Worm (Caenorhabditis elegans): ENCODE results near the gene mrps-25.

Gene mrps-25

DNA sequence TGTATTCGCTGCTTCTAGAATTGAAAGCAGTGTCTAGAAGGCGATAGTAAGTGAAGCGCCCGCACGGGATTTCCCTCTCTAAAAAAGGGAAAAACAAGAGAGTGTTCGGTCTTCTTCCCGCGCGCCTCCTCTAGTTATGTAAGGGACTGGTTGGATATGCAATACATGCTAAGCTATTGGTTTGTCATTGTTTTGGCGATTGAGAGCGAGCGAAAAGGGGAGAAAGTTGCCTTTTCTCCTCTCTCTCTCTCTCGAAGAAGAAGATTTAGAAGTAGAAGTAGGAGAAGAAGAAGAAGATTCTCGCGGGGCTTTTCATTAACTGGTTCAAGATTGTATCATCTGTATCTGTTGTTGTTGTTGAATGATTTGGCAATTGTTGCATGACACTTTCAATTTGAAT lies 17.4 kb downstream of the mrps-25 start:
- TF ChIP-seq ceh-24 (tag; optimal IDR thresholded peaks at IDR 0.05) = no peak
- no peak for TF ChIP-seq fax-1 (tag; optimal IDR thresholded peaks at IDR 0.05)
- no peak for TF ChIP-seq syd-9 (tag; optimal IDR thresholded peaks at IDR 0.05)
- no peak for TF ChIP-seq pat-9 (tag; optimal IDR thresholded peaks at IDR 0.05)
- TF ChIP-seq pag-3 (tag; optimal IDR thresholded peaks at IDR 0.05; ENCODE audit: borderline replicate concordance) = no peak
- TF ChIP-seq rnt-1 (tag; optimal IDR thresholded peaks at IDR 0.05) = no peak
- TF ChIP-seq dmd-4 (tag; optimal IDR thresholded peaks at IDR 0.05; ENCODE audit: borderline replicate concordance) = no peak
- no peak for TF ChIP-seq hlh-8 (tag; optimal IDR thresholded peaks at IDR 0.05)
- TF ChIP-seq hlh-30 (tag; optimal IDR thresholded peaks at IDR 0.05; ENCODE audit: insufficient read depth) = no peak
- no peak for TF ChIP-seq pqm-1 (tag; optimal IDR thresholded peaks at IDR 0.05)

DNA sequence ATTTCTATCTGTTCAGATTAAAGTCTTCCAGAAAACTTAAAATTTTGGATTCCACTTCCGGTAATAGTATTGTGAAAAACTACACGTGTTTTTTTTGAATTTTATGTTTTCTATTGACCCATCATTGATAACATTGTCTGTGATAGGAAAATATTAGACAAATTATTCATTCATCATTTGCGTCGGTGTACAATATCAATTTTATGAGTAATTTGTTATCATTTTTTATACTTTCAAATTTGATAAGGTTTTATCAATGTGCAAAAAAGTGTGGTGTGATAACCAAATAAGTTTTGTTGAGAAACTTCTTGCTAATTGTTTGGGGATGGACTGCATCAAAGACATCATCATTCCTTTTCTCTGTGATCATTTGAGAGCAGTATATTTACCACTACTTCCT lies 18.8 kb downstream of the mrps-25 start:
- peak; percentile 96 for TF ChIP-seq elt-2 (tag; optimal IDR thresholded peaks at IDR 0.05)
- no peak for TF ChIP-seq ets-4 (tag; optimal IDR thresholded peaks at IDR 0.05)
- no peak for TF ChIP-seq ceh-45 (GFP tag; IDR thresholded peaks at IDR 0.05)
- no peak for TF ChIP-seq eyg-1 (tag; optimal IDR thresholded peaks at IDR 0.05)

DNA sequence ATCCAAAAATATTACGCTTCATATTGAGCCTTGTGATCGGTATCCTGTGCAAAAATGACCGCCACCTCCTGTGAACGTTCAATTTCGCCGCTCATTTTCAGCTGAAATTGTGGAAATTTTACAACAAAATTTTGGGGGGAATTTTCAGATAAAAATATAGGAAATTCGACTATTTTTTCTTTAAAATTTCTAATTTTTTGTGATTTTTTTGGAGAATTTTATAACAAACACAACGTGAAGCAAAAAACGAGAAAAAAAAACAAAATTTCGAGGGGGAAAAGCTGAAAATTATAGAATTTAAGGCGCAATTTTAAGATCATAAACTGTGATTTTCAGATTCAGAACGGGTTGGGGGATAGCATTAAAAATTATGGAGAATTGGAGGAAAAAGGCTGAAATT lies 30.2 kb downstream of the mrps-25 start, which contains the start of gene csn-4:
Gene csn-4 (minus strand): TSS at position 101 of the 400 bp plus-strand sequence.
- TF ChIP-seq pat-9 (tag; optimal IDR thresholded peaks at IDR 0.05) = no peak
- no peak for TF ChIP-seq ceh-2 (tag; optimal IDR thresholded peaks at IDR 0.05)
- no peak for TF ChIP-seq ceh-9 (tag; optimal IDR thresholded peaks at IDR 0.05)
- no peak for TF ChIP-seq rnt-1 (tag; optimal IDR thresholded peaks at IDR 0.05)
- no peak for TF ChIP-seq sdc-2 (tag; optimal IDR thresholded peaks at IDR 0.05)

DNA sequence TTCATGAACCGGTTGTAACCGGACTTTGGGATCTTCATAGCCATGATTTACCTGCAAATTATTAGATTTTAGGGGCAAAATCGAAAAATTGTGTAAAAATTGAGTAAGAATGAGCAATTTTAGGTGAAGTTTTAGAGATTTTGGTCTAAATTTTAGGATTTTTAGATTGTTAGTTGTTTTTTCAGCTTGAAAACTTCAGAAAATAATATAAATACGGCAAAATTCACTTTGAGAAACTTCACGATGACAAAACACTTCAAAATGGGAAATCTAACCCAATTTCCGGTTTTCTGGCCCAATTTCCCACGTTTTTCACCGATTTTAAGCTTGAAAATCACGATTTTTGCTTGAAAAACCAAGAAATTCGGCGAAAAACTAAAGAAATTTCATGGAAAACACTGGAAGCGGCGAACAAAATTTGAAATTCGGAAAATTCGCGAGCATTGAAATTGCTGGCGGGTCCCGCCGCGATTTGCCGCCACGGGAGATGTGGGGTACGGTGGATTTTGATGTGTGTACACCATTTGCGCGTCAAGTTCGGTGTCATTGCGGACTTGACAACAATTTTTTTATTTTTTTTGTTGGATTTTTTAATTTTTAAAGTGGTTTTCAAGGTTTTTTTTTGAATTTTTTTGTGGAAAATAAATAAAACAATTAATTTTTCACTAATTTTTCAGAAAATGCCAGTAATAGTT lies 37.3 kb downstream of the mrps-25 start, which contains the start of the genes cct-8 and Y55F3AR.2:
Gene cct-8 (minus strand): TSS at position 51 of the 695 bp plus-strand sequence.
Gene Y55F3AR.2 (plus strand): TSS at position 672 of the 695 bp plus-strand sequence.
- TF ChIP-seq ceh-48 (tag; optimal IDR thresholded peaks at IDR 0.05) = peak; percentile 31
- TF ChIP-seq ref-2 (tag; optimal IDR thresholded peaks at IDR 0.05) = no peak
- no peak for TF ChIP-seq fkh-6 (tag; optimal IDR thresholded peaks at IDR 0.05)
- TF ChIP-seq C38D4.7 (GFP tag; optimal IDR thresholded peaks at IDR 0.05) = peak; percentile 27
- TF ChIP-seq ceh-30 (tag; optimal IDR thresholded peaks at IDR 0.05) = no peak
- TF ChIP-seq dmd-4 (tag; optimal IDR thresholded peaks at IDR 0.05; ENCODE audit: borderline replicate concordance) = no peak
- no peak for TF ChIP-seq F13H6.1 (tag; optimal IDR thresholded peaks at IDR 0.05)
- no peak for TF ChIP-seq nhr-232 (tag; optimal IDR thresholded peaks at IDR 0.05)
- TF ChIP-seq madf-2 (tag; optimal IDR thresholded peaks at IDR 0.05) = peak; percentile 71
- TF ChIP-seq ceh-45 (GFP tag; IDR thresholded peaks at IDR 0.05) = no peak
- peak; percentile 43 for TF ChIP-seq dve-1 (tag; optimal IDR thresholded peaks at IDR 0.05)
- no peak for TF ChIP-seq ceh-9 (tag; optimal IDR thresholded peaks at IDR 0.05)
- TF ChIP-seq ceh-6 (GFP tag; optimal IDR thresholded peaks at IDR 0.05) = peak; percentile 40
- peak; percentile 52 for TF ChIP-seq pax-1 (tag; optimal IDR thresholded peaks at IDR 0.05)
- no peak for TF ChIP-seq sox-4 (tag; optimal IDR thresholded peaks at IDR 0.05)
- TF ChIP-seq sdc-2 (tag; optimal IDR thresholded peaks at IDR 0.05) = no peak
- TF ChIP-seq rnt-1 (tag; optimal IDR thresholded peaks at IDR 0.05) = peak; percentile 67
- peak; percentile 10 for TF ChIP-seq hlh-8 (tag; optimal IDR thresholded peaks at IDR 0.05)
- peak; percentile 77 for TF ChIP-seq elt-2 (tag; optimal IDR thresholded peaks at IDR 0.05)
- peak; percentile 66 for TF ChIP-seq ttx-3 (tag; optimal IDR thresholded peaks at IDR 0.05)
- peak; percentile 33 for TF ChIP-seq eyg-1 (tag; optimal IDR thresholded peaks at IDR 0.05)
- TF ChIP-seq ztf-16 (tag; optimal IDR thresholded peaks at IDR 0.05) = peak; percentile 72
- peak; percentile 16 for TF ChIP-seq ahr-1 (tag; optimal IDR thresholded peaks at IDR 0.05)
- no peak for TF ChIP-seq npax-4 (tag; optimal IDR thresholded peaks at IDR 0.05)
- peak; percentile 46 for TF ChIP-seq pha-2 (tag; optimal IDR thresholded peaks at IDR 0.05)
- TF ChIP-seq unc-55 (GFP tag; optimal IDR thresholded peaks at IDR 0.05) = peak; percentile 35
- TF ChIP-seq pha-4 (tag; optimal IDR thresholded peaks at IDR 0.05) = no peak
- peak; percentile 97 for TF ChIP-seq nfya-1 (tag; optimal IDR thresholded peaks at IDR 0.05)
- TF ChIP-seq unc-86 (tag; optimal IDR thresholded peaks at IDR 0.05) = peak; percentile 88
- no peak for TF ChIP-seq ceh-22 (tag; optimal IDR thresholded peaks at IDR 0.05)
- peak; percentile 9 for TF ChIP-seq syd-9 (tag; optimal IDR thresholded peaks at IDR 0.05)
- TF ChIP-seq lim-6 (tag; optimal IDR thresholded peaks at IDR 0.05) = peak; percentile 16
- no peak for TF ChIP-seq pros-1 (tag; optimal IDR thresholded peaks at IDR 0.05)
- peak; percentile 40 for TF ChIP-seq hlh-30 (tag; optimal IDR thresholded peaks at IDR 0.05; ENCODE audit: insufficient read depth)
- no peak for TF ChIP-seq odd-2 (tag; optimal IDR thresholded peaks at IDR 0.05)
- no peak for TF ChIP-seq zip-5 (tag; optimal IDR thresholded peaks at IDR 0.05)
- TF ChIP-seq K09A11.1 (tag; optimal IDR thresholded peaks at IDR 0.05; ENCODE audit: insufficient read depth) = no peak
- no peak for TF ChIP-seq pqm-1 (tag; optimal IDR thresholded peaks at IDR 0.05)
